Worm (Caenorhabditis elegans) whole organism, L4/young adult: ENCODE data around the gene K01G5.8.

Source experiments
- dao-5 ChIP-seq: sonication (generic microtip); optimal IDR thresholded peaks from 2 replicates; lab custom pipeline; 2016; ENCODE audit warnings: missing genotype, missing genetic modification characterization, moderate library complexity, missing compliant biosample characterization
- him-1 ChIP-seq: sonication (generic microtip); optimal IDR thresholded peaks from 2 replicates; lab custom pipeline; 2016; ENCODE audit warnings: missing genotype, missing genetic modification reagents, missing genetic modification characterization, missing compliant biosample characterization

ce11 chrIII:10755480-10756066, 15.0 kb upstream of the K01G5.8 start, which contains the start of gene hpl-2:
- TF ChIP-seq him-1 (tag; lab: Kevin White, UChicago) (no peak), dao-5 (tag; lab: Kevin White, UChicago) (no peak)
